Worm (Caenorhabditis elegans): ENCODE data around the gene T09F3.2.

Gene T09F3.2

ce11 chrII:10351963-10352362, 39.0 kb upstream of the T09F3.2 start, which contains the start of gene C07E3.8:
C07E3.8 (plus strand) TSS chrII:10352263.
- TF ChIP-seq lin-13 (GFP tag; optimal IDR thresholded peaks at IDR 0.05): no peak
- no peak for TF ChIP-seq zfp-3 (GFP tag; conservative IDR thresholded peaks at IDR 0.05)
- no peak for TF ChIP-seq ceh-20 (GFP tag; IDR thresholded peaks at IDR 0.05)
- no peak for TF ChIP-seq arid-1 (GFP tag; conservative IDR thresholded peaks at IDR 0.05)
- TF ChIP-seq nhr-25 (tag; optimal IDR thresholded peaks at IDR 0.05; ENCODE audit: borderline replicate concordance, insufficient read depth): no peak
- no peak for TF ChIP-seq daf-19 (GFP tag; conservative IDR thresholded peaks at IDR 0.05)
- TF ChIP-seq D1046.2 (GFP tag; IDR thresholded peaks at IDR 0.05): no peak
- no peak for TF ChIP-seq T20F7.1 (GFP tag; optimal IDR thresholded peaks at IDR 0.05)
- no peak for TF ChIP-seq unc-62 (GFP tag; optimal IDR thresholded peaks at IDR 0.05 in 1 of 2)
- TF ChIP-seq unc-62 (tag; optimal IDR thresholded peaks at IDR 0.05): no peak
- TF ChIP-seq lin-29 (GFP tag; IDR thresholded peaks at IDR 0.05): no peak
- TF ChIP-seq nhr-76 (tag; optimal IDR thresholded peaks at IDR 0.05): no peak
- no peak for TF ChIP-seq unc-39 (tag; optimal IDR thresholded peaks at IDR 0.05)
- TF ChIP-seq jun-1 (tag; optimal IDR thresholded peaks at IDR 0.05): no peak
- TF ChIP-seq ceh-32 (tag; optimal IDR thresholded peaks at IDR 0.05; ENCODE audit: poor library complexity): no peak
- TF ChIP-seq saeg-2 (GFP tag; IDR thresholded peaks at IDR 0.05): no peak
- no peak for TF ChIP-seq fos-1 (tag; optimal IDR thresholded peaks at IDR 0.05)

DNA sequence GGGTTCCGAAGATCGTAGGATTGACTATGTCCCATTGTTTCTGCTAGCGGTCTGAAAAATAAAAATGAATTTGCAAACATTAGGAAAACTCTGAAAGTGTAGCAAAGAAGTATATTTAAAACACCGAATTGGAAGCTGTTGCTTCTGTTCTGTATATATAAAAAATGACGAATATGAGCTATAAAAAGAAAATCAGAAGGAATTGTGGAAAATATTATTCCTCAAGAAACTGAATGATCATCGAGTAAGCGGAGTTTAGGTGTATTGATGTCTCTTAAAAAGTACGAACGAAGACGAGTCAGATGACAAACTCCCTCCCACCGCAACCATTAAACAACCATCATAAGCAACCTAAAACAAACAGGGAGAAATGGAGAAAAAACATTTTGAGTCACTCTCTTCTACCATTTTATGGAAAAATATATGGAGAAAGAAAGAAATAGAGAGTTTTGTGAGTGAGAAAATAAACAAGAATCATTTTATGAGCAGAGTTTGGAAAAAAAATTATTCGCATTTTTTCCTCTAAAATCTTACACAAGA, 33.4 kb upstream of the T09F3.2 start, which contains the start of gene C07E3.3:
Gene C07E3.3 (minus strand): TSS at position 51 of the 540 bp plus-strand sequence.
- no peak for TF ChIP-seq nhr-77 (tag; optimal IDR thresholded peaks at IDR 0.05)
- no peak for TF ChIP-seq D1046.2 (GFP tag; IDR thresholded peaks at IDR 0.05)
- TF ChIP-seq unc-62 (GFP tag; optimal IDR thresholded peaks at IDR 0.05 in 1 of 2): peak in 1 of 2 experiments; percentile 20
- TF ChIP-seq unc-62 (tag; optimal IDR thresholded peaks at IDR 0.05): no peak
- TF ChIP-seq daf-19 (GFP tag; conservative IDR thresholded peaks at IDR 0.05): no peak
- no peak for TF ChIP-seq sdz-12 (GFP tag; optimal IDR thresholded peaks at IDR 0.05)
- no peak for TF ChIP-seq daf-16 (GFP tag; optimal IDR thresholded peaks at IDR 0.05)
- peak; percentile 54 for TF ChIP-seq daf-16 (tag; optimal IDR thresholded peaks at IDR 0.05)
- no peak for TF ChIP-seq egl-43 (GFP tag; IDR thresholded peaks at IDR 0.05)
- TF ChIP-seq spr-3 (GFP tag; optimal IDR thresholded peaks at IDR 0.05): no peak

DNA sequence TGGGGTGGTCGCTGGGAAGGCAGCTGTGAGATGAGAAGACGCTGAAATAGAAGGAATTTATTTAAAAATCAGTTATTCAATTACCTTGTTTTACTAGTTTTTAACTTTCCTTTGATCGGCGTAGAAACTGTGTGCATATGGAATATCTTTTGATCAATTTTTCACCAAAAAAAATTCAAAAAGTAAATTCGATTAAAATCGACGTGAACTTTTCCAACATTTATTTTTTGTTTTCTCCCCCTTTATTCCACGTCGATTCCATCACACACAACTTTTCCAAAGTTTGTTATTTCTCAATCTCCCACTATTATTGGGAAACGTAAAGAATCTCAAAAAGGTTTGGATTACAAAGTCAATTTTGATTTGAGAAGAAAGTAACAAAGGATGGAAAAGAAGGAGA, 30.5 kb upstream of the T09F3.2 start, which contains the start of gene C07E3.4:
Gene C07E3.4 (plus strand): TSS at position 301 of the 400 bp plus-strand sequence.
- peak in 1 of 2 experiments; percentile 35 for TF ChIP-seq unc-62 (GFP tag; optimal IDR thresholded peaks at IDR 0.05 in 1 of 2)
- TF ChIP-seq unc-62 (tag; optimal IDR thresholded peaks at IDR 0.05): no peak
- TF ChIP-seq aha-1 (tag): peak; percentile 27
- TF ChIP-seq jun-1 (tag; optimal IDR thresholded peaks at IDR 0.05): no peak
- no peak for TF ChIP-seq ztf-11 (tag; optimal IDR thresholded peaks at IDR 0.05)
- no peak for TF ChIP-seq ceh-20 (GFP tag; IDR thresholded peaks at IDR 0.05)
- TF ChIP-seq Y48G9A.11 (GFP tag; IDR thresholded peaks at IDR 0.05): no peak
- TF ChIP-seq T26A8.4 (GFP tag; IDR thresholded peaks at IDR 0.05): no peak
- TF ChIP-seq ctbp-1 (GFP tag; IDR thresholded peaks at IDR 0.05): no peak
- no peak for TF ChIP-seq ama-1 (optimal IDR thresholded peaks at IDR 0.05)
- TF ChIP-seq set-16 (GFP tag; IDR thresholded peaks at IDR 0.05): no peak
- no peak for TF ChIP-seq ZK546.5 (tag; optimal IDR thresholded peaks at IDR 0.05)

ce11 chrII:10367202-10367601, 23.8 kb upstream of the T09F3.2 start, which contains the start of gene ceh-57:
ceh-57 (minus strand) TSS chrII:10367296.
- TF ChIP-seq hif-1 (tag; optimal IDR thresholded peaks at IDR 0.05) (no peak), nhr-48 (tag; optimal IDR thresholded peaks at IDR 0.05) (no peak), attf-4 (tag; optimal IDR thresholded peaks at IDR 0.05) (no peak), F10B5.3 (tag; optimal IDR thresholded peaks at IDR 0.05) (no peak), dpl-1 (GFP tag; optimal IDR thresholded peaks at IDR 0.05) (no peak), nhr-237 (tag; optimal IDR thresholded peaks at IDR 0.05) (no peak)

Measured in whole organism, L4 larva.